Worm (Caenorhabditis elegans) whole organism, young adult: ENCODE data around the gene wago-5.
A peak's percentile ranks its signal among the peaks of the same experiment; 100 is the strongest.

Experiments used
- C17E4.6 ChIP-seq: fragments of 200-800 bp; sonication (Bioruptor generic); IDR thresholded peaks from 2 replicates; pipeline ENCODE4 v1.3.6; 2022; ENCODE audit warnings: missing genetic modification reagents, missing genetic modification characterization, missing compliant biosample characterization
- F39B2.1 ChIP-seq: fragments of 200-800 bp; sonication (Bioruptor generic); IDR thresholded peaks from 2 replicates; pipeline ENCODE4 v1.3.6; 2022; ENCODE audit warnings: missing genetic modification reagents, missing genetic modification characterization, missing compliant biosample characterization
- F55B11.4 ChIP-seq: sonication (generic microtip); optimal IDR thresholded peaks from 2 replicates; lab custom pipeline; 2016; ENCODE audit warnings: missing compliant biosample characterization, missing genetic modification characterization, borderline replicate concordance; ENCODE audit not compliant: insufficient read depth
- T07F8.4 ChIP-seq: sonication (generic microtip); optimal IDR thresholded peaks from 2 replicates; lab custom pipeline; 2016; ENCODE audit warnings: mild to moderate bottlenecking, missing genetic modification characterization, moderate library complexity, missing compliant biosample characterization
- T26A5.8 ChIP-seq: sonication (generic microtip); optimal IDR thresholded peaks from 2 replicates; lab custom pipeline; 2016; ENCODE audit warnings: missing genetic modification characterization, missing compliant biosample characterization
- Y53G8AR.9 ChIP-seq: fragments of 200-800 bp; sonication (Bioruptor generic); conservative IDR thresholded peaks from 2 replicates; pipeline ENCODE4 v1.3.6; 2022; ENCODE audit warnings: missing genetic modification reagents, missing genetic modification characterization, missing compliant biosample characterization
- Y95B8A.8 ChIP-seq: fragments of 200-800 bp; sonication (Bioruptor generic); IDR thresholded peaks from 2 replicates; pipeline ENCODE4 v1.3.6; 2022; ENCODE audit warnings: missing genetic modification reagents, missing genetic modification characterization, missing compliant biosample characterization
- akir-1 ChIP-seq: fragments of 200-800 bp; sonication (Bioruptor generic); optimal IDR thresholded peaks from 2 replicates; lab custom pipeline; 2018; ENCODE audit warnings: mild to moderate bottlenecking, missing genetic modification characterization, moderate library complexity, missing compliant biosample characterization
- bed-1 ChIP-seq: fragments of 200-800 bp; sonication (Bioruptor generic); IDR thresholded peaks from 2 replicates; pipeline ENCODE4 v1.3.6; 2022; ENCODE audit warnings: missing genetic modification reagents, missing genetic modification characterization, missing compliant biosample characterization
- ccch-3 ChIP-seq: fragments of 200-800 bp; sonication (Bioruptor generic); optimal IDR thresholded peaks from 2 replicates; lab custom pipeline; 2018; ENCODE audit warnings: mild to moderate bottlenecking, missing genetic modification characterization, missing compliant biosample characterization
- ceh-100 ChIP-seq: fragments of 200-800 bp; sonication (Bioruptor generic); IDR thresholded peaks from 2 replicates; pipeline ENCODE4 v1.3.6; 2022; ENCODE audit warnings: missing genetic modification reagents, missing genetic modification characterization, missing compliant biosample characterization
- ceh-40 ChIP-seq: fragments of 200-800 bp; sonication (Bioruptor generic); IDR thresholded peaks from 2 replicates; pipeline ENCODE4 v1.3.6; 2022; ENCODE audit warnings: missing genetic modification characterization, missing compliant biosample characterization
- ceh-79 ChIP-seq: sonication (generic microtip); optimal IDR thresholded peaks from 2 replicates; lab custom pipeline; 2017; ENCODE audit warnings: mild to moderate bottlenecking, missing genetic modification characterization, missing compliant biosample characterization
- die-1 ChIP-seq: sonication (generic microtip); optimal IDR thresholded peaks from 2 replicates; lab custom pipeline; 2016; ENCODE audit warnings: missing genotype, mild to moderate bottlenecking, missing genetic modification characterization, missing compliant biosample characterization
- dpff-1 ChIP-seq: sonication (generic microtip); optimal IDR thresholded peaks from 2 replicates; lab custom pipeline; 2017; ENCODE audit warnings: mild to moderate bottlenecking, missing genetic modification characterization, missing compliant biosample characterization
- dpl-1 ChIP-seq: fragments of 150-350 bp; optimal IDR thresholded peaks from 2 replicates; lab custom pipeline; 2014; ENCODE audit warnings: missing biosample characterization, missing genetic modification reagents, missing genetic modification characterization
- egl-44 ChIP-seq: fragments of 200-800 bp; sonication (Bioruptor generic); IDR thresholded peaks from 2 replicates; pipeline ENCODE4 v1.3.6; 2022; ENCODE audit warnings: missing genetic modification reagents, missing genetic modification characterization, missing compliant biosample characterization
- ekl-4 ChIP-seq: fragments of 200-800 bp; sonication (Bioruptor generic); IDR thresholded peaks from 2 replicates; pipeline ENCODE4 v1.3.6; 2022; ENCODE audit warnings: missing genetic modification reagents, missing genetic modification characterization, missing compliant biosample characterization
- fkh-3 ChIP-seq: sonication (generic microtip); optimal IDR thresholded peaks from 2 replicates; lab custom pipeline; 2016; ENCODE audit warnings: mild to moderate bottlenecking, missing genetic modification characterization, missing compliant biosample characterization
- gei-17 ChIP-seq: fragments of 200-800 bp; sonication (Bioruptor generic); optimal IDR thresholded peaks from 2 replicates; lab custom pipeline; 2018; ENCODE audit warnings: mild to moderate bottlenecking, missing genetic modification characterization, missing compliant biosample characterization
- hlh-12 ChIP-seq: sonication (generic microtip); optimal IDR thresholded peaks from 2 replicates; lab custom pipeline; 2016; ENCODE audit warnings: missing genetic modification characterization, missing compliant biosample characterization
- hrde-1 ChIP-seq: sonication (generic microtip); optimal IDR thresholded peaks from 2 replicates; lab custom pipeline; 2016; ENCODE audit warnings: missing genetic modification characterization, mild to moderate bottlenecking, missing compliant biosample characterization, moderate library complexity, missing genotype, missing genetic modification reagents, borderline replicate concordance
- let-526 ChIP-seq: fragments of 200-800 bp; sonication (Bioruptor generic); IDR thresholded peaks from 2 replicates; pipeline ENCODE4 v1.3.6; 2022; ENCODE audit warnings: missing genetic modification reagents, missing genetic modification characterization, missing compliant biosample characterization
- nhr-80 ChIP-seq: sonication (generic microtip); optimal IDR thresholded peaks from 2 replicates; lab custom pipeline; 2016; ENCODE audit warnings: missing genetic modification characterization, missing compliant biosample characterization
- nhr-90 ChIP-seq: sonication (generic microtip); optimal IDR thresholded peaks from 2 replicates; lab custom pipeline; 2016; ENCODE audit warnings: missing genotype, mild to moderate bottlenecking, missing genetic modification characterization, missing compliant biosample characterization
- pha-4 ChIP-seq: fragments of 150-350 bp; sonication (generic microtip); optimal IDR thresholded peaks from 2 replicates; lab custom pipeline; 2014; ENCODE audit warnings: missing biosample characterization, missing genetic modification reagents, missing genetic modification characterization
- rcor-1 ChIP-seq: fragments of 200-800 bp; sonication (Bioruptor generic); IDR thresholded peaks from 2 replicates; pipeline ENCODE4 v1.3.6; 2022; ENCODE audit warnings: missing genetic modification reagents, missing genetic modification characterization, missing compliant biosample characterization
- repo-1 ChIP-seq: sonication (generic microtip); optimal IDR thresholded peaks from 2 replicates; lab custom pipeline; 2017; ENCODE audit warnings: mild to moderate bottlenecking, missing genetic modification characterization, missing compliant biosample characterization
- sdz-38 ChIP-seq: sonication (generic microtip); optimal IDR thresholded peaks from 2 replicates; lab custom pipeline; 2016; ENCODE audit warnings: missing genotype, missing genetic modification characterization, missing compliant biosample characterization
- snpc-1.3 ChIP-seq: sonication (generic microtip); optimal IDR thresholded peaks from 2 replicates; lab custom pipeline; 2017; ENCODE audit warnings: missing genetic modification characterization, mild to moderate bottlenecking, missing compliant biosample characterization, antibody characterized with exemption, moderate library complexity, missing genotype, missing genetic modification reagents; ENCODE audit not compliant: insufficient read depth
- snpc-3.4 ChIP-seq: sonication (generic microtip); optimal IDR thresholded peaks from 2 replicates; lab custom pipeline; 2017; ENCODE audit warnings: missing genetic modification characterization, mild to moderate bottlenecking, missing compliant biosample characterization, antibody characterized with exemption, moderate library complexity, missing genotype, missing genetic modification reagents
- snpc-4 ChIP-seq, 5 experiments: fragments of 150-350 bp in 1 of 5; sonication (generic microtip) in 4 of 5; optimal IDR thresholded peaks; 2 replicates each; lab custom pipeline; 2014 to 2018; ENCODE audit warnings: missing genetic modification characterization in 5 of 5, missing biosample characterization in 3 of 5, antibody characterized with exemption in 2 of 5, mild to moderate bottlenecking in 2 of 5, missing compliant biosample characterization in 2 of 5, missing genotype in 2 of 5, moderate library complexity in 2 of 5, missing genetic modification reagents in 1 of 5
- somi-1 ChIP-seq: fragments of 200-800 bp; sonication (Bioruptor generic); optimal IDR thresholded peaks from 2 replicates; lab custom pipeline; 2018; ENCODE audit warnings: mild to moderate bottlenecking, missing genetic modification characterization, missing compliant biosample characterization
- unc-62 ChIP-seq: fragments of 150-350 bp; optimal IDR thresholded peaks from 2 replicates; lab custom pipeline; 2014; ENCODE audit warnings: missing biosample characterization, missing genetic modification reagents, missing genetic modification characterization

The wago-5 gene

DNA sequence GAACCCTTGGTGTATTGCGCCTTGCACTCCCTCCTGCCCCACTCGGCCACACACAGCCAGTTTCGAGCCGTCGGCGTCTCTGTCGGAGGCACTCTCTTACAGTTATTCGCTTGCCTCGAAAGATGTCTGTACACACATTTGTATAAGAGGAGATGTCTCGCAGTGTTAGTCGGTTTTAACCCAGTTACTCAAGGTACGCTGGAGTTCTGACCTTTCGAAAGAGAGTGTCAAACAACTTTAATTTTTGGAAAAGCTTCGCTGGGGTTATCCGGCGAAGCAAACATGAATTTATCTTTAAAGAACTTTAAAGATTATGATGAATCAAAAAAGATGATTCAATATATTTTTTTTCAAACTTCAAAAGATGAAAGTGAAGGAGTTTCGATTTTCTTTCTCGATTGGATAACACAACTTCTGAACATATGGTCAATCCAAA is 29.4 kb upstream of the wago-5 start (continued):
- peak; percentile 99 for TF ChIP-seq snpc-3.4 (tag; lab: Kevin White, UChicago)
- TF ChIP-seq nhr-90, result peak; percentile 91
- TF ChIP-seq ceh-40 (GFP tag; lab: Robert Waterston, UW), result peak; percentile 80

DNA sequence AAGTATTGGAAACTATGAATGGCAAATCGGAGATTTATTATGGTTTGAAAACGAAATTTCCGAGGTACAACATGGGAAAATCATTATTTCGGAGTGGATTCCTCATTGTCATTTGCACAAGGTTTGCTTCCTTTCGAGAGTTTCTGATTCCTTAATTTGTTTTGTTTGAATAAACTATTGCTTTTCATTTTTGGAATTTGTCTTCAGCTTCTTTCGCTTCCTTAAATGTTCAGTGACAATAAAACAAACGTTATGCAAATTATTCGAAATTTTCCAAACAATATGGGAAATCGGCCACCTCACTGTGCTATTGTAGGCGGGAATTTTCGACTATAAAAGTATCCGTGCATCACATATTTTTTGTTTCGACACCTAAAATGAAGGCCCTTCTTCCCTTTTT is 26.6 kb upstream of the wago-5 start, which contains the start of gene nep-25:
nep-25 (plus strand) TSS at position 375 of the 400 bp plus-strand sequence.
- TF ChIP-seq fkh-3, result no peak
- no peak for TF ChIP-seq dpff-1 (tag; lab: Kevin White, UChicago)
- TF ChIP-seq ccch-3, result no peak
- TF ChIP-seq Y95B8A.8 (GFP tag; lab: Robert Waterston, UW), result no peak
- no peak for TF ChIP-seq akir-1 (GFP tag; lab: Kevin White, UChicago)
- TF ChIP-seq C17E4.6 (GFP tag; lab: Robert Waterston, UW), result no peak
- TF ChIP-seq egl-44, result no peak
- no peak for TF ChIP-seq snpc-1.3 (tag; lab: Kevin White, UChicago)
- TF ChIP-seq let-526 (GFP tag; lab: Robert Waterston, UW), result no peak
- no peak for TF ChIP-seq F39B2.1 (GFP tag; lab: Robert Waterston, UW)
- no peak for TF ChIP-seq dpl-1 (GFP tag; lab: Kevin White, UChicago)
- no peak for TF ChIP-seq T07F8.4
- no peak for TF ChIP-seq T26A5.8

DNA sequence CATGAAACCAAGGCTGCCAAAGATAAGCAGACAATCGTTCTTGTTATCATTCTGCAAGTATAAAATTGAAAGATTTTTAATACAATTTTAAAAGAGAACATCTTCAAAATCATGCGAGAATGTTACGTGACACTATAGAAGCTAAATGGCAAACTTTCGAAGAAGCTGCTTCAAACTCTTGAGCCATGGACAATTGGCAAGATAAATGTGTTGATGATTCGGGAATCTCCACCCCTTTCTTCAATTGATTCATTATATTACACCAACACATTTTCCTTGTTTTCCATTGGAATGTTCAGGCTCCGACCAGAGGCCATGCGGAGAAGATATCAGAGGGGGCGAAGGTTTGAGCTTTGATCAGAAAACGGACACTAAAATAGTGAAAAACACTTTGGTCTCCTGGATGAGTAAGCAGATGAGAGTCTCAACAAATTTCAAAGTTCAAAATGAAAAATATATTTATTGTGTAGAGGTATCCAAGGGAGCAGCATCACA is 25.8 kb upstream of the wago-5 start, which contains the start of gene lec-5:
lec-5 (minus strand) TSS at position 51 of the 495 bp plus-strand sequence.
- TF ChIP-seq nhr-80 (tag; lab: Kevin White, UChicago) (no peak), repo-1 (tag; lab: Kevin White, UChicago) (no peak), hrde-1 (tag; lab: Kevin White, UChicago) (no peak), ekl-4 (GFP tag; lab: Robert Waterston, UW) (no peak), F39B2.1 (GFP tag; lab: Robert Waterston, UW) (no peak), die-1 (tag; lab: Kevin White, UChicago) (no peak), F55B11.4 (no peak), sdz-38 (tag; lab: Kevin White, UChicago) (no peak), pha-4 (no peak), bed-1 (GFP tag; lab: Robert Waterston, UW) (no peak), gei-17 (no peak), rcor-1 (no peak), somi-1 (GFP tag; lab: Kevin White, UChicago) (no peak)

DNA sequence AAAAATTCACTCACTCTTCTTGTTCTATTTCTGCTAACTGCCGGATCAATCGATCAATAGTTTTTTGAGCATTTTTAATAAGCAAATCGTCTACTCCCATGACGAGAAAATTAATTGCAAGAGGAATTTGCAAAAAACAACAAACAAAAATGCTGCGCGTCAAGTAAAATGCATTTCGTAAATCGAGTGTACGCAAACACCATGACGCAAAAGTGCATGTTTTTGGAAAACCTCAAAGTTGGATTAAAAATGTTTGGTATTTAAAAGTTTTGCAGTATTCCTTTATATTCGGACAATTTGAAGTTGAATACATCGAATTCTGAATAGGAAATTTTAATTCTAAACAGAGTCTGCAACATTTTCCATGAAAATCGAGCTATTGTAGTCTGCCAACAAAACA is 23.9 kb upstream of the wago-5 start, which contains the start of gene ZK1248.19:
ZK1248.19 (minus strand) TSS at position 188 of the 400 bp plus-strand sequence.
- TF ChIP-seq snpc-4 (GFP tag; optimal IDR thresholded peaks at IDR 0.05; lab: Kevin White, UChicago) (no peak), snpc-4 (tag; optimal IDR thresholded peaks at IDR 0.05; lab: Kevin White, UChicago) (peak in 1 of 4 experiments; percentile 26), Y53G8AR.9 (GFP tag; lab: Robert Waterston, UW) (no peak), ceh-79 (no peak), hlh-12 (tag; lab: Kevin White, UChicago) (no peak), rcor-1 (peak; percentile 70; the same call in 1 of the 2 replicates), unc-62 (GFP tag; lab: Kevin White, UChicago) (no peak), ceh-100 (peak; percentile 52; the same call in 1 of the 2 replicates)
